Worm (Caenorhabditis elegans): ENCODE data around the gene F35D11.3.

- TF ChIP-seq dao-5 (tag; optimal IDR thresholded peaks at IDR 0.05) (no peak), him-1 (tag; optimal IDR thresholded peaks at IDR 0.05) (no peak), W03F9.2 (tag; optimal IDR thresholded peaks at IDR 0.05) (no peak)
Observed at ce11 chrII:4612694-4613093, 4.5 kb downstream of the F35D11.3 start, which contains the start of gene pqn-35.

All from whole organism, L4/young adult.